Worm (Caenorhabditis elegans): ENCODE data around the gene vha-12.

The vha-12 gene

DNA sequence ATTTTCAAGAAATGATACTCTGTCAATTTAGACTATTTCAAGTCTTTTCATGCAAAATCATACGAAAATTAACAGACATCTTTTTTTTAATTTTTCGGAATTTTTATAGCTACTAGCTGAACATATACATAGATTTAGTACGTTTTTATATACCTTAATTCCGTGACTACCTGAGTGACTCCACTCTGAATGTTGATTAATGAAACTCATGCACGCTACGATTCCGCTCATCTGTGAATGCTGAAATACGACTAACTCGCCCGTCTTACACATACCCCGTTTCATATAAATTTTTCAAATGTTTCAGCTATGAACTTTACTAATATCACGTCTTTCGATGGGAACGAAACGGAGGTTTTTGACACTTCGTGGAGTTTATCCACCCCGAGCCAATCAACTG, 23.7 kb upstream of the vha-12 start, which contains the start of gene ZK470.14:
ZK470.14 (plus strand) TSS at position 301 of the 400 bp plus-strand sequence.
- TF ChIP-seq ceh-82 (tag; optimal IDR thresholded peaks at IDR 0.05) (no peak), elt-3 (tag; optimal IDR thresholded peaks at IDR 0.05) (no peak), lin-11 (tag; optimal IDR thresholded peaks at IDR 0.05) (no peak), egl-27 (tag; optimal IDR thresholded peaks at IDR 0.05) (no peak), alr-1 (tag; optimal IDR thresholded peaks at IDR 0.05) (no peak), nhr-6 (tag; optimal IDR thresholded peaks at IDR 0.05) (no peak), sem-4 (tag; optimal IDR thresholded peaks at IDR 0.05) (no peak), ama-1 (optimal IDR thresholded peaks at IDR 0.05) (no peak), nhr-12 (tag; optimal IDR thresholded peaks at IDR 0.05) (no peak), aly-2 (tag; optimal IDR thresholded peaks at IDR 0.05) (no peak), zag-1 (tag; optimal IDR thresholded peaks at IDR 0.05) (no peak), sma-3 (GFP tag; optimal IDR thresholded peaks at IDR 0.05) (no peak), fos-1 (tag; optimal IDR thresholded peaks at IDR 0.05) (no peak), unc-55 (GFP tag; optimal IDR thresholded peaks at IDR 0.05) (no peak), mab-5 (tag; optimal IDR thresholded peaks at IDR 0.05) (no peak), ztf-4 (tag; optimal IDR thresholded peaks at IDR 0.05) (no peak), ceh-16 (tag; optimal IDR thresholded peaks at IDR 0.05) (no peak), ztf-11 (tag; optimal IDR thresholded peaks at IDR 0.05) (no peak)

DNA sequence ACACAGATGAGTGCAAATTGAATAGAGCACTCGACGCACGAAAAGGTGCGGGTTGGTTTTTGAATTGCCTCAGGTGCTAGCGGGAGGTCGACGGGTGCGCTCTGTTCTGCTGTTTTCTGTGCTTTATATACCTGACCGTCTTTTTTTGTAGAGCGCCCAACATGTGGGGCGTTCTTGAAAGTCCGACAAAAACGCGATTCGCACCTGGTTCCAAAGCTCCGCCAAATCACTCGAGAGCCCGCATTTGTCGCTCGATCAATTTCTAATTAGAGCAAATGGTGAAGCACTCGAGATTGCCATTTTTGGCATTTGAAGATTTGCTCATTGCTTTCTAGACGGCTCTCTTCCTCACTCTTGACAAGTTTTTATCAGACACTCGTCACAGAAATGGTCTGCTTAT, 13.5 kb upstream of the vha-12 start, which contains the start of gene ZK470.6:
ZK470.6 (minus strand) TSS at position 101 of the 400 bp plus-strand sequence.
- TF ChIP-seq ZK546.5 (tag; optimal IDR thresholded peaks at IDR 0.05) (no peak), unc-55 (GFP tag; optimal IDR thresholded peaks at IDR 0.05) (no peak), blmp-1 (tag; optimal IDR thresholded peaks at IDR 0.05; ENCODE audit: insufficient read depth) (no peak), nhr-23 (tag; optimal IDR thresholded peaks at IDR 0.05) (no peak), gmeb-1 (tag; optimal IDR thresholded peaks at IDR 0.05) (no peak), dmd-4 (tag; optimal IDR thresholded peaks at IDR 0.05) (no peak), nhr-237 (tag; optimal IDR thresholded peaks at IDR 0.05) (no peak), mab-5 (tag; optimal IDR thresholded peaks at IDR 0.05) (no peak), elt-1 (tag; optimal IDR thresholded peaks at IDR 0.05) (no peak), nhr-12 (tag; optimal IDR thresholded peaks at IDR 0.05) (no peak), zag-1 (tag; optimal IDR thresholded peaks at IDR 0.05) (no peak), F13H6.1 (tag; optimal IDR thresholded peaks at IDR 0.05) (no peak), nhr-129 (tag; optimal IDR thresholded peaks at IDR 0.05) (no peak), ceh-16 (tag; optimal IDR thresholded peaks at IDR 0.05) (no peak), nhr-77 (tag; optimal IDR thresholded peaks at IDR 0.05) (no peak), mdl-1 (tag; optimal IDR thresholded peaks at IDR 0.05) (no peak), lin-13 (GFP tag; optimal IDR thresholded peaks at IDR 0.05) (no peak), lin-11 (tag; optimal IDR thresholded peaks at IDR 0.05) (no peak)

DNA sequence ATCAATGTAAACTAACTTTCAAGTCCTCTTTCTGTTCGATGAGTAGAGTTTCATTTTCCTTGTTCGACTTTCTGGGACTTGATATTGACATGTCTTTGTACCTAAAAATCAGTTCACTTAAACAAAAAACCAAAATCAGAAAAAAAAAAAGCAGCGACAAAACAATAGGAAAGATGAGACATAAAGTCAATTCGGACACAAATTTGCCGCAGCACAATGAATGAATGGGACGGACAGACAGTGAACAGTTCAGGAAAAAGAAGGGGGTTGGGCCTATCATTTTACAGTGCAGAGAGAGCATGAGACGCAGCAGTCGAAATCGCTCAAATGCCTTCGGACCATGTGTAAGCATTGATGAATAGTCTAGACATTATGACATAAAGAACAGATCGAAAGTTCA, 4.2 kb upstream of the vha-12 start, which contains the start of gene mrp-6:
mrp-6 (minus strand) TSS at position 101 of the 400 bp plus-strand sequence.
- TF ChIP-seq sma-9 (GFP tag; optimal IDR thresholded peaks at IDR 0.05) = no peak
- TF ChIP-seq sma-9 (tag; optimal IDR thresholded peaks at IDR 0.05) = no peak
- no peak for TF ChIP-seq nhr-25 (tag; optimal IDR thresholded peaks at IDR 0.05)
- no peak for TF ChIP-seq elt-1 (tag; optimal IDR thresholded peaks at IDR 0.05)
- TF ChIP-seq ZK546.5 (tag; optimal IDR thresholded peaks at IDR 0.05) = no peak

DNA sequence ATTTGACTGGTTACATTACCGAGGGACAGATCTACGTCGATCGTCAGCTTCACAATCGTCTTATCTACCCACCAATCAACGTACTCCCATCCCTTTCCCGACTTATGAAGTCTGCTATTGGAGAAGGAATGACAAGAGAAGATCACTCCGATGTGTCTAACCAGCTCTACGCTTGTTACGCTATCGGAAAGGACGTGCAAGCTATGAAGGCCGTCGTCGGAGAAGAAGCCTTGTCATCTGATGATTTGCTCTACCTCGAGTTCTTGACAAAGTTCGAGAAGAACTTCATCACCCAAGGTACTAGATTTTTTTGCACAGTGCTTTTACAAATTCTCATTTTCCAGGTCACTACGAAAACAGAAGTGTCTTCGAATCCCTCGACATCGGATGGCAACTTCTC, 1.3 kb downstream of the vha-12 start:
- TF ChIP-seq dmd-4 (tag; optimal IDR thresholded peaks at IDR 0.05) = no peak
- no peak for TF ChIP-seq sem-4 (tag; optimal IDR thresholded peaks at IDR 0.05)
- no peak for TF ChIP-seq C34F6.9 (tag; optimal IDR thresholded peaks at IDR 0.05)
- no peak for TF ChIP-seq unc-55 (GFP tag; optimal IDR thresholded peaks at IDR 0.05)
- no peak for TF ChIP-seq unc-39 (tag; optimal IDR thresholded peaks at IDR 0.05)
- TF ChIP-seq blmp-1 (tag; optimal IDR thresholded peaks at IDR 0.05; ENCODE audit: insufficient read depth) = no peak
- no peak for TF ChIP-seq nhr-129 (tag; optimal IDR thresholded peaks at IDR 0.05)
- TF ChIP-seq peb-1 (tag; optimal IDR thresholded peaks at IDR 0.05) = no peak
- no peak for TF ChIP-seq nhr-21 (tag; optimal IDR thresholded peaks at IDR 0.05)
- no peak for TF ChIP-seq nhr-11 (tag; optimal IDR thresholded peaks at IDR 0.05)
- no peak for TF ChIP-seq elt-3 (tag; optimal IDR thresholded peaks at IDR 0.05)
- no peak for TF ChIP-seq elt-1 (tag; optimal IDR thresholded peaks at IDR 0.05)
- TF ChIP-seq F13H6.1 (tag; optimal IDR thresholded peaks at IDR 0.05) = no peak
- no peak for TF ChIP-seq mdl-1 (tag; optimal IDR thresholded peaks at IDR 0.05)
- TF ChIP-seq skn-1 (tag; optimal IDR thresholded peaks at IDR 0.05) = no peak
- TF ChIP-seq crh-2 (tag; optimal IDR thresholded peaks at IDR 0.05) = no peak
- no peak for TF ChIP-seq ceh-82 (tag; optimal IDR thresholded peaks at IDR 0.05)
- TF ChIP-seq aly-2 (tag; optimal IDR thresholded peaks at IDR 0.05) = no peak
- no peak for TF ChIP-seq nhr-25 (tag; optimal IDR thresholded peaks at IDR 0.05)
- TF ChIP-seq lsy-2 (tag; optimal IDR thresholded peaks at IDR 0.05) = no peak

All from whole organism, L2 larva.